Comparison of ENCODE assay signal across 6 fruit fly cellular contexts in the genomic region with DNA sequence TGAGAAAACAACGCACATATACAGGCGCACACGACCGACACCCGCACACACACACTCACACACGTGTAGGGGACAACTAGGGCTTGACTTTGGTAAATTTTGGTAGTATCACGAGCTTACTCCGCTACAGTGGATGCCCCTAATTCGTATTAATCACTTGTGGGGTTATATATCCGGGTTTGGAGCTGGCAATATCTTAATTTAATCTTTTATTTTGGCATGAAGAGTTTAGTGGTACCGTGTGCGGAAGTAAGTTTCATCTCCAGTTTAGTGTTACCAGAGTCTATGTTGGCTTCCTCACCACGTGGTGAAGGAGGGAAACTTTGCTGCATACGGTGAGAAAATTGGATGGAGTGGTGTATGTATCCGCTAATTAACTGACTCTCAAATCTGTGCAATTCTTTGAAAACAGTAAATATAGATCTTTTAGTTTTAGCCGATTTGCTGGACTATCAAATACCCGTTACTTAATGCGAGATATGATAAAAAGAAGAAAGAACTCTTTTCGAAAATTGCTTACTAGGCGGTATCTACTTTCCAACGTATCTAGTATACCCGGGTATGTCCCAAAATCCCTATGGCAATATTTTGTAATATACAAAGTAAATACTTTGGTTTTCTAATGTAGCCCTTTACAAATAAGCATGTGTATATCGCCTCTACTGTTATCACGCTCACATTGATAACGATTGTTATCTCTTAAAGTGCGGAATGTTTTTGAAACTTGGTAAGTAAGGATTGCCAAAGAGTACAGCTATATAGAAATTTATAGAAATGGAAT.
A peak's percentile ranks its signal among the peaks of the same experiment; 100 is the strongest.
TF ChIP-seq lines count a peak whose summit lies in the region.

A gene (minus strand): TSS at position 263 of the 781 bp plus-strand sequence.
A gene (plus strand): TSS at position 491 of the 781 bp plus-strand sequence.

- TF ChIP-seq CTCF in S2 (optimal IDR thresholded peaks at IDR 0.05; lab: Kevin White, UChicago): peak; percentile 55 to 66
- TF ChIP-seq CTCF in whole organism, embryonic (GFP tag; optimal IDR thresholded peaks at IDR 0.05; lab: Kevin White, UChicago): peak; percentile 65

TF ChIP-seq in whole organism, adult, 20 proteins besides CTCF, POLR2A, EP300 and RAD21 (continues in another document):
- TF ChIP-seq CG14711 (tag; optimal IDR thresholded peaks at IDR 0.05; lab: Kevin White, UChicago): no peak
- TF ChIP-seq CG1620 (GFP tag; optimal IDR thresholded peaks at IDR 0.05; lab: Kevin White, UChicago): peak; percentile 69
- peak; percentile 36 for TF ChIP-seq Hr96 (GFP tag; optimal IDR thresholded peaks at IDR 0.05; lab: Kevin White, UChicago)
- no peak for TF ChIP-seq kay (GFP tag; lab: Kevin White, UChicago; ENCODE audit: borderline replicate concordance)
- TF ChIP-seq Crg-1 (GFP tag; optimal IDR thresholded peaks at IDR 0.05; lab: Kevin White, UChicago): peak; percentile 25
- TF ChIP-seq bab1 (GFP tag; optimal IDR thresholded peaks at IDR 0.05; lab: Kevin White, UChicago): peak; percentile 40
- TF ChIP-seq ovo (GFP tag; optimal IDR thresholded peaks at IDR 0.05; lab: Kevin White, UChicago): peak; percentile 72
- TF ChIP-seq pad (GFP tag; optimal IDR thresholded peaks at IDR 0.05; lab: Kevin White, UChicago): peak; percentile 3
- no peak for TF ChIP-seq tj (GFP tag; optimal IDR thresholded peaks at IDR 0.05; lab: Kevin White, UChicago)
- TF ChIP-seq CG33017 (tag; optimal IDR thresholded peaks at IDR 0.05; lab: Kevin White, UChicago): no peak
- TF ChIP-seq CG5204 (GFP tag; optimal IDR thresholded peaks at IDR 0.05; lab: Kevin White, UChicago): peak; percentile 39
- peak; percentile 41 for TF ChIP-seq Mnt (GFP tag; optimal IDR thresholded peaks at IDR 0.05; lab: Kevin White, UChicago)
- TF ChIP-seq Clk (GFP tag; optimal IDR thresholded peaks at IDR 0.05; lab: Kevin White, UChicago): no peak
- TF ChIP-seq CG11617 (GFP tag; optimal IDR thresholded peaks at IDR 0.05; lab: Kevin White, UChicago): no peak
- peak; percentile 17 for TF ChIP-seq cic (GFP tag; optimal IDR thresholded peaks at IDR 0.05; lab: Kevin White, UChicago)
- peak; percentile 46 for TF ChIP-seq CG12768 (GFP tag; optimal IDR thresholded peaks at IDR 0.05; lab: Kevin White, UChicago)

TF ChIP-seq in whole organism, embryonic, 481 proteins besides CTCF, POLR2A, EP300 and RAD21 (continues in another document):
- TF ChIP-seq HLH3B (GFP tag; IDR thresholded peaks at IDR 0.05; lab: Robert Waterston, UW) (peak; percentile 23; the same call in 1 of the 2 replicates), fu2 (GFP tag; optimal IDR thresholded peaks at IDR 0.05; lab: Kevin White, UChicago) (peak; percentile 67), sr (GFP tag; IDR thresholded peaks at IDR 0.05; lab: Robert Waterston, UW) (no peak), CG15073 (GFP tag; optimal IDR thresholded peaks at IDR 0.05; lab: Kevin White, UChicago) (no peak), CG15514 (GFP tag; optimal IDR thresholded peaks at IDR 0.05; lab: Kevin White, UChicago) (peak; percentile 69), NFAT (GFP tag; IDR thresholded peaks at IDR 0.05; lab: Robert Waterston, UW) (no peak), NC2α (GFP tag; optimal IDR thresholded peaks at IDR 0.05; lab: Kevin White, UChicago) (peak; percentile 77), dati (GFP tag; IDR thresholded peaks at IDR 0.05; lab: Robert Waterston, UW) (no peak), CG17802 (tag; optimal IDR thresholded peaks at IDR 0.05; lab: Kevin White, UChicago) (peak; percentile 5), Vsx1 (GFP tag; optimal IDR thresholded peaks at IDR 0.05; lab: Kevin White, UChicago) (peak; percentile 20), Taf1 (GFP tag; IDR thresholded peaks at IDR 0.05; lab: Robert Waterston, UW) (no peak), zfh2 (GFP tag; optimal IDR thresholded peaks at IDR 0.05; lab: Kevin White, UChicago) (no peak), lov (optimal IDR thresholded peaks at IDR 0.05; lab: Kevin White, UChicago) (no peak), lov (GFP tag; IDR thresholded peaks at IDR 0.05; lab: Robert Waterston, UW) (no peak), z (GFP tag; IDR thresholded peaks at IDR 0.05; lab: Robert Waterston, UW) (peak; percentile 80), HmgD (GFP tag; optimal IDR thresholded peaks at IDR 0.05; lab: Kevin White, UChicago) (peak; percentile 76), CG16863 (GFP tag; optimal IDR thresholded peaks at IDR 0.05; lab: Kevin White, UChicago) (peak; percentile 76)

TF ChIP-seq in whole organism, prepupa, 60 proteins besides CTCF, POLR2A, EP300 and RAD21 (continues in another document):
- TF ChIP-seq CG31627 (GFP tag; optimal IDR thresholded peaks at IDR 0.05; lab: Kevin White, UChicago) (no peak), CG6163 (GFP tag; IDR thresholded peaks at IDR 0.05; lab: Robert Waterston, UW) (peak; percentile 72; the same call in 2 of the 3 replicates), fkh (GFP tag; optimal IDR thresholded peaks at IDR 0.05; lab: Kevin White, UChicago) (peak; percentile 55), Smox (GFP tag; optimal IDR thresholded peaks at IDR 0.05; lab: Kevin White, UChicago) (peak; percentile 34), Sox102F (GFP tag; optimal IDR thresholded peaks at IDR 0.05; lab: Kevin White, UChicago) (peak; percentile 37), Eip93F (GFP tag; optimal IDR thresholded peaks at IDR 0.05; lab: Kevin White, UChicago) (no peak), CG15336 (GFP tag; IDR thresholded peaks at IDR 0.05; lab: Robert Waterston, UW) (no peak), CG8119 (GFP tag; IDR thresholded peaks at IDR 0.05; lab: Robert Waterston, UW) (no peak), Met (GFP tag; optimal IDR thresholded peaks at IDR 0.05; lab: Kevin White, UChicago) (peak; percentile 14), CG3032 (tag; optimal IDR thresholded peaks at IDR 0.05; lab: Kevin White, UChicago) (peak; percentile 7), OdsH (GFP tag; optimal IDR thresholded peaks at IDR 0.05; lab: Kevin White, UChicago) (peak; percentile 21), Sox15 (GFP tag; optimal IDR thresholded peaks at IDR 0.05; lab: Kevin White, UChicago) (no peak), Gug (GFP tag; IDR thresholded peaks at IDR 0.05; lab: Robert Waterston, UW) (peak; percentile 39; the same call in 1 of the 2 replicates), vri (GFP tag; optimal IDR thresholded peaks at IDR 0.05; lab: Kevin White, UChicago) (peak; percentile 55), Sox14 (GFP tag; optimal IDR thresholded peaks at IDR 0.05; lab: Kevin White, UChicago) (peak; percentile 45), eg (GFP tag; IDR thresholded peaks at IDR 0.05; lab: Robert Waterston, UW) (peak; percentile 49; the same call in 1 of the 3 replicates)

TF ChIP-seq in whole organism, pupa, 21 proteins besides CTCF, POLR2A, EP300 and RAD21:
- TF ChIP-seq CG4496 (GFP tag; IDR thresholded peaks at IDR 0.05; lab: Robert Waterston, UW): peak; percentile 78
- TF ChIP-seq fd96Ca (GFP tag; IDR thresholded peaks at IDR 0.05; lab: Robert Waterston, UW): peak; percentile 70; the same call in 1 of the 3 replicates
- TF ChIP-seq CG32121 (GFP tag; IDR thresholded peaks at IDR 0.05; lab: Robert Waterston, UW): peak; percentile 15; the same call in 1 of the 2 replicates
- no peak for TF ChIP-seq rn (GFP tag; IDR thresholded peaks at IDR 0.05; lab: Robert Waterston, UW)
- TF ChIP-seq Ets98B (GFP tag; IDR thresholded peaks at IDR 0.05; lab: Robert Waterston, UW): peak; percentile 46

TF ChIP-seq in whole organism, wandering third instar larva, 38 proteins besides CTCF, POLR2A, EP300 and RAD21:
- TF ChIP-seq fru (GFP tag; optimal IDR thresholded peaks at IDR 0.05; lab: Kevin White, UChicago) (peak; percentile 48), dsf (GFP tag; optimal IDR thresholded peaks at IDR 0.05; lab: Kevin White, UChicago; ENCODE audit: borderline replicate concordance) (peak; percentile 24), Dif (GFP tag; optimal IDR thresholded peaks at IDR 0.05; lab: Kevin White, UChicago; ENCODE audit: partially characterized antibody) (no peak), jim (GFP tag; optimal IDR thresholded peaks at IDR 0.05; lab: Kevin White, UChicago) (no peak), foxo (GFP tag; optimal IDR thresholded peaks at IDR 0.05; lab: Kevin White, UChicago) (peak in 1 of 2 experiments; percentile 51), ey (GFP tag; optimal IDR thresholded peaks at IDR 0.05; lab: Kevin White, UChicago) (peak; percentile 15), Myc (optimal IDR thresholded peaks at IDR 0.05; lab: Kevin White, UChicago) (peak; percentile 92), sv (GFP tag; optimal IDR thresholded peaks at IDR 0.05; lab: Kevin White, UChicago) (peak; percentile 30), HLH106 (tag; optimal IDR thresholded peaks at IDR 0.05; lab: Kevin White, UChicago) (peak; percentile 53), dl (GFP tag; optimal IDR thresholded peaks at IDR 0.05; lab: Kevin White, UChicago; ENCODE audit: insufficient read depth in 1 of 2, partially characterized antibody in 2 of 2) (no peak), dmrt93B (GFP tag; optimal IDR thresholded peaks at IDR 0.05; lab: Kevin White, UChicago) (peak; percentile 19), usp (GFP tag; optimal IDR thresholded peaks at IDR 0.05; lab: Kevin White, UChicago) (no peak), sage (GFP tag; optimal IDR thresholded peaks at IDR 0.05; lab: Kevin White, UChicago) (no peak), GATAd (GFP tag; optimal IDR thresholded peaks at IDR 0.05; lab: Kevin White, UChicago) (no peak), woc (GFP tag; optimal IDR thresholded peaks at IDR 0.05; lab: Kevin White, UChicago) (peak; percentile 20), Rel (GFP tag; optimal IDR thresholded peaks at IDR 0.05; lab: Kevin White, UChicago) (no peak), Rel (tag; optimal IDR thresholded peaks at IDR 0.05; lab: Kevin White, UChicago) (peak; percentile 76)
